Worm (Caenorhabditis elegans) whole organism, L2 larva: Measurements from ENCODE around the gene F38B7.3.

ENCODE experiments used
- C34F6.9 ChIP-seq: fragments of 150-350 bp; optimal IDR thresholded peaks from 2 replicates; lab custom pipeline; 2014; ENCODE audit warnings: missing biosample characterization, missing genetic modification characterization
- F13H6.1 ChIP-seq: sonication (generic microtip); optimal IDR thresholded peaks from 2 replicates; lab custom pipeline; 2016; ENCODE audit warnings: missing genetic modification characterization, missing compliant biosample characterization
- R02D3.7 ChIP-seq: fragments of 150-350 bp; optimal IDR thresholded peaks from 2 replicates; lab custom pipeline; 2014; ENCODE audit warnings: missing biosample characterization, missing genetic modification characterization
- Y55F3AM.14 ChIP-seq: fragments of 200-800 bp; sonication (Bioruptor generic); optimal IDR thresholded peaks from 2 replicates; lab custom pipeline; 2018; ENCODE audit warnings: mild to moderate bottlenecking, missing genetic modification characterization, missing compliant biosample characterization
- ZK546.5 ChIP-seq: sonication (generic microtip); optimal IDR thresholded peaks from 2 replicates; lab custom pipeline; 2017; ENCODE audit warnings: missing biosample characterization, missing genetic modification characterization
- alr-1 ChIP-seq: fragments of 150-350 bp; optimal IDR thresholded peaks from 2 replicates; lab custom pipeline; 2014; ENCODE audit warnings: missing biosample characterization, missing genetic modification characterization
- aly-2 ChIP-seq: fragments of 150-350 bp; optimal IDR thresholded peaks from 2 replicates; lab custom pipeline; 2014; ENCODE audit warnings: missing biosample characterization, missing genetic modification characterization
- ama-1 ChIP-seq: fragments of 150-350 bp; optimal IDR thresholded peaks from 2 replicates; lab custom pipeline; 2018; ENCODE audit warnings: inconsistent platforms
- ceh-16 ChIP-seq: fragments of 150-350 bp; optimal IDR thresholded peaks from 2 replicates; lab custom pipeline; 2014; ENCODE audit warnings: missing biosample characterization, missing genetic modification characterization
- ceh-82 ChIP-seq: fragments of 150-350 bp; optimal IDR thresholded peaks from 2 replicates; lab custom pipeline; 2014; ENCODE audit warnings: missing biosample characterization, missing genetic modification characterization
- crh-2 ChIP-seq: sonication (generic microtip); optimal IDR thresholded peaks from 2 replicates; lab custom pipeline; 2017; ENCODE audit warnings: missing biosample characterization, missing genetic modification characterization
- egl-27 ChIP-seq: sonication (generic microtip); optimal IDR thresholded peaks from 3 replicates; lab custom pipeline; 2017; ENCODE audit warnings: missing biosample characterization, missing genetic modification reagents, missing genetic modification characterization
- elt-3 ChIP-seq: sonication (generic microtip); optimal IDR thresholded peaks from 2 replicates; lab custom pipeline; 2017; ENCODE audit warnings: missing biosample characterization, missing genetic modification characterization
- fos-1 ChIP-seq: fragments of 150-350 bp; optimal IDR thresholded peaks from 2 replicates; lab custom pipeline; 2014; ENCODE audit warnings: missing biosample characterization, missing genetic modification characterization
- gmeb-1 ChIP-seq: fragments of 150-350 bp; optimal IDR thresholded peaks from 2 replicates; lab custom pipeline; 2014; ENCODE audit warnings: missing biosample characterization, missing genetic modification characterization
- lin-11 ChIP-seq: fragments of 150-350 bp; sonication (generic microtip); optimal IDR thresholded peaks from 2 replicates; lab custom pipeline; 2014; ENCODE audit warnings: missing biosample characterization, missing genetic modification characterization, inconsistent platforms, mixed read lengths
- lin-39 ChIP-seq: fragments of 150-350 bp; optimal IDR thresholded peaks from 2 replicates; lab custom pipeline; 2014; ENCODE audit warnings: missing biosample characterization, missing genetic modification reagents, missing genetic modification characterization
- lsy-2 ChIP-seq, 2 experiments: fragments of 150-350 bp in 1 of 2; sonication (generic microtip) in 1 of 2; optimal IDR thresholded peaks; 2 replicates each; lab custom pipeline; 2014 to 2017; ENCODE audit warnings: missing biosample characterization in 2 of 2, missing genetic modification characterization in 2 of 2
- mab-5 ChIP-seq: fragments of 150-350 bp; optimal IDR thresholded peaks from 2 replicates; lab custom pipeline; 2014; ENCODE audit warnings: missing biosample characterization, missing genetic modification characterization
- mbf-1 ChIP-seq: sonication (generic microtip); optimal IDR thresholded peaks from 2 replicates; lab custom pipeline; 2017; ENCODE audit warnings: missing biosample characterization, missing genetic modification characterization
- nhr-10 ChIP-seq: sonication (generic microtip); optimal IDR thresholded peaks from 2 replicates; lab custom pipeline; 2017; ENCODE audit warnings: missing biosample characterization, missing genetic modification characterization
- nhr-11 ChIP-seq: fragments of 150-350 bp; optimal IDR thresholded peaks from 2 replicates; lab custom pipeline; 2014; ENCODE audit warnings: missing biosample characterization, missing genetic modification characterization
- nhr-129 ChIP-seq: fragments of 150-350 bp; optimal IDR thresholded peaks from 2 replicates; lab custom pipeline; 2014; ENCODE audit warnings: missing biosample characterization, missing genetic modification characterization
- nhr-21 ChIP-seq: fragments of 150-350 bp; optimal IDR thresholded peaks from 2 replicates; lab custom pipeline; 2014; ENCODE audit warnings: missing biosample characterization, missing genetic modification characterization
- nhr-23 ChIP-seq: fragments of 150-350 bp; optimal IDR thresholded peaks from 2 replicates; lab custom pipeline; 2014; ENCODE audit warnings: missing biosample characterization, missing genetic modification reagents, missing genetic modification characterization
- nhr-237 ChIP-seq: fragments of 150-350 bp; optimal IDR thresholded peaks from 2 replicates; lab custom pipeline; 2014; ENCODE audit warnings: missing biosample characterization, missing genetic modification characterization
- nhr-25 ChIP-seq: fragments of 150-350 bp; sonication (generic microtip); optimal IDR thresholded peaks from 3 replicates; lab custom pipeline; 2014; ENCODE audit warnings: missing biosample characterization, missing genetic modification characterization
- nhr-77 ChIP-seq: fragments of 150-350 bp; optimal IDR thresholded peaks from 2 replicates; lab custom pipeline; 2014; ENCODE audit warnings: missing biosample characterization, missing genetic modification characterization
- peb-1 ChIP-seq: fragments of 150-350 bp; optimal IDR thresholded peaks from 2 replicates; lab custom pipeline; 2014; ENCODE audit warnings: missing biosample characterization, missing genetic modification characterization
- sem-4 ChIP-seq: fragments of 150-350 bp; optimal IDR thresholded peaks from 2 replicates; lab custom pipeline; 2014; ENCODE audit warnings: missing biosample characterization, missing genetic modification reagents, missing genetic modification characterization
- skn-1 ChIP-seq: sonication (generic microtip); optimal IDR thresholded peaks from 2 replicates; lab custom pipeline; 2017; ENCODE audit warnings: missing biosample characterization, missing genetic modification characterization
- sma-9 ChIP-seq, 2 experiments: fragments of 150-350 bp in 1 of 2; sonication (generic microtip) in 1 of 2; optimal IDR thresholded peaks; 2 replicates each; lab custom pipeline; 2014 to 2016; ENCODE audit warnings: missing genetic modification characterization in 2 of 2, mild to moderate bottlenecking in 1 of 2, missing biosample characterization in 1 of 2, missing compliant biosample characterization in 1 of 2, missing genetic modification reagents in 1 of 2, moderate library complexity in 1 of 2
- snpc-4 ChIP-seq: fragments of 150-350 bp; optimal IDR thresholded peaks from 2 replicates; lab custom pipeline; 2014; ENCODE audit warnings: missing biosample characterization, missing genetic modification characterization
- unc-55 ChIP-seq: fragments of 150-350 bp; sonication (generic microtip); optimal IDR thresholded peaks from 3 replicates; lab custom pipeline; 2014; ENCODE audit warnings: missing biosample characterization, missing genetic modification reagents, missing genetic modification characterization
- unc-62 ChIP-seq: fragments of 150-350 bp; optimal IDR thresholded peaks from 2 replicates; lab custom pipeline; 2014; ENCODE audit warnings: missing biosample characterization, missing genetic modification reagents, missing genetic modification characterization
- ztf-11 ChIP-seq: sonication (generic microtip); optimal IDR thresholded peaks from 2 replicates; lab custom pipeline; 2017; ENCODE audit warnings: missing biosample characterization, missing genetic modification characterization

Gene F38B7.3

DNA sequence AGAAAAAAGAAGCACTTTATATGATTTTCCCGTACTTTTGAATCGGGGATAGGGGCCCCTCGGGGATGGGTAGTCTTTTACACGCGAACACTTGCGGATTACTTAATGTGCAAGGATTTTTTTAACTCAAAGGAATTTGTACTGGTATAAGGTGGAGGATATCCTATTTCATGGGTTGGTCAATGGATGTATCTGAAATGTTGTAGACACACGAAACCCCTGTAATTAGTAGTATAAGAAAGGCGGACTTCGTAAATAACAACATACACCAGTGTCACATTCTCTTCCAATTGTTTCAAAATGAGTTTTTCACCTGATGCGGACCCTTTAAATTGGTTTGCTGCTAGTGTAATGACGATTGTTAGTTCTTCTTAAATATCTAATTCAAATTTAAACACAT lies 44.5 kb downstream of the F38B7.3 start, which contains the start of gene srx-80:
TSS of gene srx-80 (plus strand) at position 301 of the 400 bp plus-strand sequence.
- no peak for TF ChIP-seq elt-3
- TF ChIP-seq R02D3.7 (tag; lab: Kevin White, UChicago), result no peak
- TF ChIP-seq aly-2, result no peak
- TF ChIP-seq nhr-23 (tag; lab: Kevin White, UChicago), result no peak
- no peak for TF ChIP-seq fos-1
- no peak for TF ChIP-seq egl-27 (tag; lab: Kevin White, UChicago)
- no peak for TF ChIP-seq nhr-129 (tag; lab: Kevin White, UChicago)
- TF ChIP-seq snpc-4 (tag; lab: Kevin White, UChicago), result no peak
- no peak for TF ChIP-seq lin-39 (tag; lab: Kevin White, UChicago)
- no peak for TF ChIP-seq nhr-21 (tag; lab: Kevin White, UChicago)

DNA sequence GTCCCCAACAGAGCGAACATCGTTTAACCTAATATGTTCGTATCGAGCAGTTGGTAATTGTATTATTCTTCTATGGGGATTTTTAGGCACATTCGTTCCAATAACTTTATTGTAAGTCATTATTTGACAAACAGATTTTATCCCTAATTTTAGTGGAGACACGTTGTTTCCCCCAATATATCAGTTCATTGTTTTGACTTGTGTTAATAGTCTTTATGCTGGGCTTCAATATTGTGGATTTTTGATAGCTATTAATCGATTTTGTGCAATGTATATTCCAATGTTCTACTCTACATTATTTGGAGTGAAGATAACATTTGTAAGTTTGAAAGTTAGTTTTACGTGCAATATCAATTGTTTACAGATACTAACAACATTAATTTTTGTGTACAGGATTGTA lies 45.0 kb downstream of the F38B7.3 start:
- TF ChIP-seq nhr-10 (tag; lab: Kevin White, UChicago) (no peak), alr-1 (tag; lab: Kevin White, UChicago) (no peak), lsy-2 (tag; optimal IDR thresholded peaks at IDR 0.05; lab: Kevin White, UChicago) (no peak), fos-1 (no peak), nhr-237 (tag; lab: Kevin White, UChicago) (no peak), nhr-25 (no peak), unc-55 (no peak), F13H6.1 (tag; lab: Kevin White, UChicago) (no peak), gmeb-1 (tag; lab: Kevin White, UChicago) (no peak), peb-1 (tag; lab: Kevin White, UChicago) (no peak), ceh-16 (tag; lab: Kevin White, UChicago) (no peak), sma-9 (GFP tag; optimal IDR thresholded peaks at IDR 0.05; lab: Kevin White, UChicago) (no peak), sma-9 (tag; optimal IDR thresholded peaks at IDR 0.05; lab: Kevin White, UChicago) (no peak), skn-1 (no peak), unc-62 (GFP tag; lab: Kevin White, UChicago) (no peak), ceh-82 (tag; lab: Kevin White, UChicago) (no peak), ama-1 (no peak), elt-3 (no peak), sem-4 (tag; lab: Kevin White, UChicago) (no peak), ZK546.5 (tag; lab: Kevin White, UChicago) (no peak)

DNA sequence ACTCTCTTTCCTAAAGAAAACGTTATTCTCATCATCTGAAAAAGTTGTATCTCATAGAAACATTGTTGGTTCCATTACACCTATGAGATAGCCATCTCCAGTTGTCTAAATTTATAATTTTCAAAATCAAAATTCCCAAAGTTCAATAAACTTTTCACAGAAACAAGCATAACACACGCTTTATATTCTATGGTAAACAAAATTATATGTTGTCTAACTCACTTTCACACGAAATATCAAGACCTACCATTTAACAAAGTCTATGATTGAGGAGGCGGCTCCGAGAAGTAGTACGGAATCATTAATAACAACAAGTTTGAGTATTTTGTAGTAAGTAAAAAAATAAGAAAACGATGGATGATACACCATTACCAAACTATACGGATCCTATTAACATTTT lies 49.9 kb downstream of the F38B7.3 start, which contains the start of gene srx-84:
TSS of gene srx-84 (plus strand) at position 301 of the 400 bp plus-strand sequence.
- TF ChIP-seq ztf-11 (tag; lab: Kevin White, UChicago) (no peak), mbf-1 (tag; lab: Kevin White, UChicago) (no peak), ZK546.5 (tag; lab: Kevin White, UChicago) (no peak), lin-39 (tag; lab: Kevin White, UChicago) (no peak), R02D3.7 (tag; lab: Kevin White, UChicago) (no peak), mab-5 (tag; lab: Kevin White, UChicago) (no peak), gmeb-1 (tag; lab: Kevin White, UChicago) (no peak)
- TF ChIP-seq, all 48 proteins: peak for 0

DNA sequence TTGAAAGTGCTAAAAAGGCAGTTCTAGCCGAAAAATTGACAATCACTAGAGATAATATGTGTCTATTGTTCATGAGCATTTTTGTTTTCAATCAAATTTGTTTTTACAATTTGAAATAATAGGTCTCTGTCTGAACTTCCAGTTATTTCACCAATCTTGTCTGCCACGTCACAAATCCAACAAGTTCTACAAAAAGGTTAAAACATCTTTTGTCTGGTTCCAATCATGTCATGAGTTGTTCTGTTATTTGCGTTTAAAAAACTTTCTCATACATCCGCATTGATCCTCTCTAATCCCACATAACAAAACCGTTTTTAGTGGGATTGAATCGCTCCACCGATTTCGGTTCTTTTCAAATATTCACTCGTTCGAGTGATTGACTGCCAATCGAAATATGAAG lies 51.9 kb downstream of the F38B7.3 start, which contains the start of gene F35B12.9:
TSS of gene F35B12.9 (plus strand) at position 372 of the 400 bp plus-strand sequence.
- TF ChIP-seq nhr-11 (tag; lab: Kevin White, UChicago), result no peak
- no peak for TF ChIP-seq nhr-129 (tag; lab: Kevin White, UChicago)
- TF ChIP-seq sma-9 (GFP tag; optimal IDR thresholded peaks at IDR 0.05; lab: Kevin White, UChicago), result no peak
- TF ChIP-seq sma-9 (tag; optimal IDR thresholded peaks at IDR 0.05; lab: Kevin White, UChicago), result no peak
- TF ChIP-seq ama-1, result no peak
- no peak for TF ChIP-seq snpc-4 (tag; lab: Kevin White, UChicago)
- no peak for TF ChIP-seq elt-3
- no peak for TF ChIP-seq nhr-23 (tag; lab: Kevin White, UChicago)
- TF ChIP-seq lin-11 (tag; lab: Kevin White, UChicago), result no peak
- TF ChIP-seq peb-1 (tag; lab: Kevin White, UChicago), result no peak
- no peak for TF ChIP-seq mbf-1 (tag; lab: Kevin White, UChicago)
- no peak for TF ChIP-seq nhr-77
- TF ChIP-seq Y55F3AM.14, result no peak
- no peak for TF ChIP-seq R02D3.7 (tag; lab: Kevin White, UChicago)
- no peak for TF ChIP-seq crh-2 (tag; lab: Kevin White, UChicago)
- no peak for TF ChIP-seq nhr-25
- no peak for TF ChIP-seq mab-5 (tag; lab: Kevin White, UChicago)
- TF ChIP-seq C34F6.9, result no peak
